Worm (Caenorhabditis elegans): ENCODE results near the gene arrd-9.

arrd-9 gene

DNA sequence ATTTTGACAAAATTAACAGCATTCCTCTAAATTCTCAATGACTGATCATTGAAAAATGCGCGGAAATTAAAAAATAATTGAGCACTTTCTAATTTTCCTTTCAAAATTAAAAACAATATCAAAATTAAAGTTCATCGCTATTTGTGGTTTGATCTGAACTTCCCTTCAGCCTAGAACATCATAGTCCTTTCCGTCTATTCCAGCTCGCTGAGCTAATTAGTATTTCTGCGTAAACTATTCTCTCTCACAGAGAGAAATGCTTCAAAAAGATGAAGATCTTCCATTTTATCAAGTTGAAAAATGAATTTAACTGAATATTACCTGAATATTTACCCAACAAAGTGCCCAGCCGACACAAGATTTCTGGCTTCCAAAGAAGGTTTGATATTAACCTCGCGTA is 26.3 kb upstream of the arrd-9 start, which contains the start of gene srh-68:
srh-68 (plus strand) TSS at position 301 of the 400 bp plus-strand sequence.
- TF ChIP-seq ztf-29 (GFP tag; IDR thresholded peaks at IDR 0.05) (no peak), klf-2 (GFP tag; conservative IDR thresholded peaks at IDR 0.05) (no peak), tab-1 (GFP tag; IDR thresholded peaks at IDR 0.05) (no peak), T22C8.4 (GFP tag; IDR thresholded peaks at IDR 0.05) (no peak), ref-1 (GFP tag; conservative IDR thresholded peaks at IDR 0.05) (no peak), cog-1 (tag; optimal IDR thresholded peaks at IDR 0.05) (no peak), med-1 (GFP tag; optimal IDR thresholded peaks at IDR 0.05; ENCODE audit: insufficient read depth) (no peak), flt-1 (GFP tag; IDR thresholded peaks at IDR 0.05) (no peak), ztf-23 (GFP tag; IDR thresholded peaks at IDR 0.05) (no peak)

- TF ChIP-seq cog-1 (tag; optimal IDR thresholded peaks at IDR 0.05) = no peak
- TF ChIP-seq tab-1 (GFP tag; IDR thresholded peaks at IDR 0.05) = no peak
- TF ChIP-seq flt-1 (GFP tag; IDR thresholded peaks at IDR 0.05) = no peak
- no peak for TF ChIP-seq T22C8.4 (GFP tag; IDR thresholded peaks at IDR 0.05)
- no peak for TF ChIP-seq klf-2 (GFP tag; conservative IDR thresholded peaks at IDR 0.05)
- TF ChIP-seq ztf-29 (GFP tag; IDR thresholded peaks at IDR 0.05) = no peak
- TF ChIP-seq med-1 (GFP tag; optimal IDR thresholded peaks at IDR 0.05; ENCODE audit: insufficient read depth) = no peak
- TF ChIP-seq ztf-23 (GFP tag; IDR thresholded peaks at IDR 0.05) = no peak
- TF ChIP-seq ref-1 (GFP tag; conservative IDR thresholded peaks at IDR 0.05) = no peak
Observed at ce11 chrII:12506511-12506910, 25.8 kb upstream of the arrd-9 start.

- TF ChIP-seq ztf-29 (GFP tag; IDR thresholded peaks at IDR 0.05) = no peak
- TF ChIP-seq klf-2 (GFP tag; conservative IDR thresholded peaks at IDR 0.05) = no peak
- no peak for TF ChIP-seq med-1 (GFP tag; optimal IDR thresholded peaks at IDR 0.05; ENCODE audit: insufficient read depth)
- TF ChIP-seq ztf-23 (GFP tag; IDR thresholded peaks at IDR 0.05) = no peak
Observed at ce11 chrII:12502784-12503183, 22.1 kb upstream of the arrd-9 start, which contains the start of gene ador-1. Gene ador-1 (minus strand): TSS chrII:12502884.

DNA sequence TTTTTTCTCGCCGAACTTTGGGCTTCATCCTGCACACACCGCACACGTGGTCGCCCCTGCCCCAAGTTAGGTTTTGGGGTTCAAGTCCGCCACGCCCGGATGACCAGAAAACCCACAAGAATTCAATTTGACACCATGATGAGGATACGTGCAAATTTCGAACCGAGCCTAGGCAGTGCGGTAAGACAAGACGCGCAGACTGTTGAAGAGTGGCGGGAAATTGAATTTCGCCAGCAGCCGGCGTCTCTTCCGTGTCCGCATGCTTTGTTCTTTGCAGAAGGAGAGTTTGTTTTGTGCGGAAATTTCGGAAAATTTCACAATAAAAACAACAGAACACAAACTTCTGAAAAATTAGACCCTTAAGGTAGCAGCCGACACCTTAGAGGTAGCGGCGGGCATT is 19.3 kb upstream of the arrd-9 start:
- no peak for TF ChIP-seq ztf-23 (GFP tag; IDR thresholded peaks at IDR 0.05)
- TF ChIP-seq flt-1 (GFP tag; IDR thresholded peaks at IDR 0.05) = no peak
- TF ChIP-seq tab-1 (GFP tag; IDR thresholded peaks at IDR 0.05) = no peak
- no peak for TF ChIP-seq ztf-29 (GFP tag; IDR thresholded peaks at IDR 0.05)
- no peak for TF ChIP-seq T22C8.4 (GFP tag; IDR thresholded peaks at IDR 0.05)
- TF ChIP-seq med-1 (GFP tag; optimal IDR thresholded peaks at IDR 0.05; ENCODE audit: insufficient read depth) = no peak
- no peak for TF ChIP-seq klf-2 (GFP tag; conservative IDR thresholded peaks at IDR 0.05)
- TF ChIP-seq ref-1 (GFP tag; conservative IDR thresholded peaks at IDR 0.05) = no peak
- TF ChIP-seq cog-1 (tag; optimal IDR thresholded peaks at IDR 0.05) = no peak

- no peak for TF ChIP-seq med-1 (GFP tag; optimal IDR thresholded peaks at IDR 0.05; ENCODE audit: insufficient read depth)
Observed at ce11 chrII:12496981-12497380, 16.3 kb upstream of the arrd-9 start, which contains the start of gene T21B4.3. Gene T21B4.3 (minus strand): TSS chrII:12497081.

- TF ChIP-seq cog-1 (tag; optimal IDR thresholded peaks at IDR 0.05) (peak; percentile 83), ztf-29 (GFP tag; IDR thresholded peaks at IDR 0.05) (peak; percentile 100), ref-1 (GFP tag; conservative IDR thresholded peaks at IDR 0.05) (peak; percentile 88), tab-1 (GFP tag; IDR thresholded peaks at IDR 0.05) (peak; percentile 98), klf-2 (GFP tag; conservative IDR thresholded peaks at IDR 0.05) (peak; percentile 98), flt-1 (GFP tag; IDR thresholded peaks at IDR 0.05) (peak; percentile 97), med-1 (GFP tag; optimal IDR thresholded peaks at IDR 0.05; ENCODE audit: insufficient read depth) (peak; percentile 73), T22C8.4 (GFP tag; IDR thresholded peaks at IDR 0.05) (peak; percentile 96), ztf-23 (GFP tag; IDR thresholded peaks at IDR 0.05) (peak; percentile 98)
Observed at ce11 chrII:12494556-12495131, 13.9 kb upstream of the arrd-9 start, which contains the start of gene col-85. Gene col-85 (minus strand): TSS chrII:12495095.

ce11 chrII:12494067-12494477 is 13.4 kb upstream of the arrd-9 start:
- TF ChIP-seq cog-1 (tag; optimal IDR thresholded peaks at IDR 0.05) (no peak), T22C8.4 (GFP tag; IDR thresholded peaks at IDR 0.05) (no peak), tab-1 (GFP tag; IDR thresholded peaks at IDR 0.05) (no peak), flt-1 (GFP tag; IDR thresholded peaks at IDR 0.05) (no peak), klf-2 (GFP tag; conservative IDR thresholded peaks at IDR 0.05) (no peak), med-1 (GFP tag; optimal IDR thresholded peaks at IDR 0.05; ENCODE audit: insufficient read depth) (no peak), ztf-23 (GFP tag; IDR thresholded peaks at IDR 0.05) (no peak), ref-1 (GFP tag; conservative IDR thresholded peaks at IDR 0.05) (no peak), ztf-29 (GFP tag; IDR thresholded peaks at IDR 0.05) (no peak)

DNA sequence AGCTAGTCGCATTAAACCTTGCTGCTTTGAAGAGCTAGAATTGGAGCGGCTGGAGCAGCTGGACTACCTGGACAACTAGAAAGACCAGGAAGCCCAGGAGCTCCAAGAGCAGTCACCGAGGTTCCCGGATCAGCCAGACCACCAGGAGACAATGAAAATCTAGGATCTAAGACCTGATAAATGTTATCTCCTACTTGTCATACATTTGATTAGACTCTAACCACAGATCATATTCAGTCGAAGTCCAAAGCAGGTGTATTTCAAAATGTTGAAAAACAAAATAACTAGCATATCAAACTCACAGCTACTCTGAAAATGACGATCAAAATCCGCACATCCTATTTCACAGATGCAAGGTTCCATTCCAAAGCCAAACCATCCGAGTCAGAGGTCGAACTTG is 11.2 kb upstream of the arrd-9 start, which contains the start of gene srz-6:
srz-6 (plus strand) TSS at position 301 of the 400 bp plus-strand sequence.
- no peak for TF ChIP-seq ztf-29 (GFP tag; IDR thresholded peaks at IDR 0.05)
- no peak for TF ChIP-seq tab-1 (GFP tag; IDR thresholded peaks at IDR 0.05)
- TF ChIP-seq flt-1 (GFP tag; IDR thresholded peaks at IDR 0.05) = no peak
- TF ChIP-seq cog-1 (tag; optimal IDR thresholded peaks at IDR 0.05) = no peak
- no peak for TF ChIP-seq ref-1 (GFP tag; conservative IDR thresholded peaks at IDR 0.05)
- TF ChIP-seq ztf-23 (GFP tag; IDR thresholded peaks at IDR 0.05) = no peak
- TF ChIP-seq klf-2 (GFP tag; conservative IDR thresholded peaks at IDR 0.05) = no peak
- TF ChIP-seq med-1 (GFP tag; optimal IDR thresholded peaks at IDR 0.05; ENCODE audit: insufficient read depth) = no peak
- TF ChIP-seq T22C8.4 (GFP tag; IDR thresholded peaks at IDR 0.05) = no peak

ce11 chrII:12489903-12490302 is 9.2 kb upstream of the arrd-9 start, which contains the start of gene T21B4.15:
Gene T21B4.15 (plus strand): TSS chrII:12490203.
- TF ChIP-seq tab-1 (GFP tag; IDR thresholded peaks at IDR 0.05) (no peak), flt-1 (GFP tag; IDR thresholded peaks at IDR 0.05) (no peak), klf-2 (GFP tag; conservative IDR thresholded peaks at IDR 0.05) (no peak), ztf-29 (GFP tag; IDR thresholded peaks at IDR 0.05) (no peak), ref-1 (GFP tag; conservative IDR thresholded peaks at IDR 0.05) (no peak), cog-1 (tag; optimal IDR thresholded peaks at IDR 0.05) (no peak), ztf-23 (GFP tag; IDR thresholded peaks at IDR 0.05) (no peak), med-1 (GFP tag; optimal IDR thresholded peaks at IDR 0.05; ENCODE audit: insufficient read depth) (no peak), T22C8.4 (GFP tag; IDR thresholded peaks at IDR 0.05) (no peak)

DNA sequence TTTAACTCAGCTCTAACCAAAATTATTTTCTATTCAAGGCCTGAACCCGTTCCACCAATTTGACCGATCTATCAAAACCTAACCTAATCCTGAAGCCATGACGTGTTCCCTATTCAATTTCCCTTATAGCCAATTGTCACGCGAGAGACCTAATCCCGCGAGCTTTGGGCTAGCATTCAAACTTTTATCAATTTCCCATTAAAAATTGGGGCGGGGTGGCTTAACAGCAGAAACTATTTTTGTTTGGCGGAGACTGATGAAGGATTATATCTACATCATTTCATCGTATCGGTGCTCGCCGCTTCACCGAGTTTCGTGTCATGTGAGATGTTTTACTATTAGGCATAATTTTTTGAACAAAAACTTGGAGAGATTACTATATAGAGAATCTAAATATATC is 8.1 kb upstream of the arrd-9 start:
- no peak for TF ChIP-seq klf-2 (GFP tag; conservative IDR thresholded peaks at IDR 0.05)
- TF ChIP-seq tab-1 (GFP tag; IDR thresholded peaks at IDR 0.05) = no peak
- TF ChIP-seq T22C8.4 (GFP tag; IDR thresholded peaks at IDR 0.05) = no peak
- TF ChIP-seq ref-1 (GFP tag; conservative IDR thresholded peaks at IDR 0.05) = no peak
- no peak for TF ChIP-seq flt-1 (GFP tag; IDR thresholded peaks at IDR 0.05)
- no peak for TF ChIP-seq med-1 (GFP tag; optimal IDR thresholded peaks at IDR 0.05; ENCODE audit: insufficient read depth)
- no peak for TF ChIP-seq ztf-23 (GFP tag; IDR thresholded peaks at IDR 0.05)
- TF ChIP-seq ztf-29 (GFP tag; IDR thresholded peaks at IDR 0.05) = no peak
- no peak for TF ChIP-seq cog-1 (tag; optimal IDR thresholded peaks at IDR 0.05)
